Worm (Caenorhabditis elegans) whole organism, L3 larva: ENCODE measurements around the gene F13H8.8.

Experiments used
- R02D3.7 ChIP-seq: fragments of 150-350 bp; optimal IDR thresholded peaks from 2 replicates; lab custom pipeline; 2014; ENCODE audit warnings: missing biosample characterization, missing genetic modification characterization
- ZK546.5 ChIP-seq: sonication (generic microtip); optimal IDR thresholded peaks from 2 replicates; lab custom pipeline; 2017; ENCODE audit warnings: missing biosample characterization, missing genetic modification characterization
- ceh-16 ChIP-seq: sonication (generic microtip); optimal IDR thresholded peaks from 2 replicates; lab custom pipeline; 2017; ENCODE audit warnings: missing biosample characterization, missing genetic modification characterization
- ceh-28 ChIP-seq: fragments of 150-350 bp; optimal IDR thresholded peaks from 2 replicates; lab custom pipeline; 2014; ENCODE audit warnings: missing biosample characterization, missing genetic modification reagents, missing genetic modification characterization
- ceh-82 ChIP-seq: fragments of 150-350 bp; optimal IDR thresholded peaks from 2 replicates; lab custom pipeline; 2014; ENCODE audit warnings: missing biosample characterization, missing genetic modification characterization
- daf-12 ChIP-seq: fragments of 150-350 bp; optimal IDR thresholded peaks from 2 replicates; lab custom pipeline; 2014; ENCODE audit warnings: missing biosample characterization, missing genetic modification reagents, missing genetic modification characterization
- egl-27 ChIP-seq: sonication (generic microtip); optimal IDR thresholded peaks from 4 replicates; lab custom pipeline; 2017; ENCODE audit warnings: missing biosample characterization, missing genetic modification reagents, missing genetic modification characterization
- elt-1 ChIP-seq: fragments of 150-350 bp; optimal IDR thresholded peaks from 2 replicates; lab custom pipeline; 2014; ENCODE audit warnings: missing biosample characterization, missing genetic modification characterization
- elt-3 ChIP-seq, 3 experiments: fragments of 150-350 bp in 1 of 3; sonication (generic microtip) in 2 of 3; optimal IDR thresholded peaks; 2 replicates in 2 of 3; 4 replicates in 1 of 3; lab custom pipeline; 2014 to 2017; ENCODE audit warnings: missing biosample characterization in 3 of 3, missing genetic modification characterization in 3 of 3
- eor-1 ChIP-seq, 2 experiments: fragments of 150-350 bp; optimal IDR thresholded peaks; 2 replicates each; lab custom pipeline; 2014 to 2018; ENCODE audit warnings: missing biosample characterization in 2 of 2, missing genetic modification characterization in 2 of 2
- fkh-10 ChIP-seq: sonication (generic microtip); optimal IDR thresholded peaks from 2 replicates; lab custom pipeline; 2017; ENCODE audit warnings: missing biosample characterization, missing genetic modification reagents, missing genetic modification characterization
- fos-1 ChIP-seq: fragments of 150-350 bp; optimal IDR thresholded peaks from 2 replicates; lab custom pipeline; 2014; ENCODE audit warnings: missing biosample characterization, missing genetic modification characterization
- hmg-11 ChIP-seq: sonication (generic microtip); optimal IDR thresholded peaks from 2 replicates; lab custom pipeline; 2016; ENCODE audit warnings: missing genetic modification characterization, missing compliant biosample characterization
- lin-15B ChIP-seq: fragments of 150-350 bp; optimal IDR thresholded peaks from 2 replicates; lab custom pipeline; 2014; ENCODE audit warnings: missing biosample characterization, missing genetic modification characterization
- lin-39 ChIP-seq: fragments of 150-350 bp; optimal IDR thresholded peaks from 2 replicates; lab custom pipeline; 2018; ENCODE audit warnings: missing biosample characterization, missing genetic modification reagents, missing genetic modification characterization
- lsy-12 ChIP-seq: sonication (generic microtip); optimal IDR thresholded peaks from 2 replicates; lab custom pipeline; 2016; ENCODE audit warnings: mild to moderate bottlenecking, missing genetic modification characterization, missing compliant biosample characterization
- mdl-1 ChIP-seq: fragments of 150-350 bp; optimal IDR thresholded peaks from 2 replicates; lab custom pipeline; 2014; ENCODE audit warnings: missing biosample characterization, missing genetic modification characterization
- mml-1 ChIP-seq: fragments of 150-350 bp; sonication (generic microtip); optimal IDR thresholded peaks from 3 replicates; lab custom pipeline; 2014; ENCODE audit warnings: missing biosample characterization, missing genetic modification characterization
- nhr-11 ChIP-seq: fragments of 150-350 bp; optimal IDR thresholded peaks from 2 replicates; lab custom pipeline; 2014; ENCODE audit warnings: missing biosample characterization, missing genetic modification characterization
- nhr-12 ChIP-seq: fragments of 150-350 bp; optimal IDR thresholded peaks from 2 replicates; lab custom pipeline; 2014; ENCODE audit warnings: missing biosample characterization, missing genetic modification characterization
- nhr-237 ChIP-seq: fragments of 150-350 bp; optimal IDR thresholded peaks from 2 replicates; lab custom pipeline; 2014; ENCODE audit warnings: missing biosample characterization, missing genetic modification characterization
- nhr-25 ChIP-seq: sonication (generic microtip); optimal IDR thresholded peaks from 2 replicates; lab custom pipeline; 2017; ENCODE audit warnings: missing biosample characterization, missing genetic modification characterization
- nhr-28 ChIP-seq: fragments of 150-350 bp; optimal IDR thresholded peaks from 2 replicates; lab custom pipeline; 2014; ENCODE audit warnings: missing biosample characterization, missing genetic modification characterization
- nhr-43 ChIP-seq: sonication (generic microtip); optimal IDR thresholded peaks from 2 replicates; lab custom pipeline; 2016; ENCODE audit warnings: mild to moderate bottlenecking, missing genetic modification characterization, missing compliant biosample characterization; ENCODE audit not compliant: poor library complexity, severe bottlenecking
- nhr-76 ChIP-seq: fragments of 150-350 bp; sonication (generic microtip); optimal IDR thresholded peaks from 5 replicates; lab custom pipeline; 2014; ENCODE audit warnings: missing biosample characterization, missing genetic modification characterization
- nhr-77 ChIP-seq: fragments of 150-350 bp; optimal IDR thresholded peaks from 2 replicates; lab custom pipeline; 2014; ENCODE audit warnings: missing biosample characterization, missing genetic modification characterization
- pha-4 ChIP-seq: fragments of 150-350 bp; optimal IDR thresholded peaks from 2 replicates; lab custom pipeline; 2014; ENCODE audit warnings: missing biosample characterization, missing genetic modification reagents, missing genetic modification characterization
- pqm-1 ChIP-seq: fragments of 150-350 bp; optimal IDR thresholded peaks from 2 replicates; lab custom pipeline; 2017; ENCODE audit warnings: missing biosample characterization, missing genetic modification characterization, inconsistent platforms
- snpc-4 ChIP-seq: fragments of 150-350 bp; optimal IDR thresholded peaks from 2 replicates; lab custom pipeline; 2014; ENCODE audit warnings: missing biosample characterization, missing genetic modification characterization
- unc-62 ChIP-seq: fragments of 150-350 bp; sonication (generic microtip); optimal IDR thresholded peaks from 4 replicates; lab custom pipeline; 2014; ENCODE audit warnings: missing biosample characterization, missing genetic modification reagents, missing genetic modification characterization
- zag-1 ChIP-seq: fragments of 150-350 bp; optimal IDR thresholded peaks from 2 replicates; lab custom pipeline; 2014; ENCODE audit warnings: missing biosample characterization, missing genetic modification characterization
- ztf-11 ChIP-seq: fragments of 150-350 bp; optimal IDR thresholded peaks from 2 replicates; lab custom pipeline; 2014; ENCODE audit warnings: missing biosample characterization, missing genetic modification characterization
- ztf-4 ChIP-seq: fragments of 150-350 bp; optimal IDR thresholded peaks from 2 replicates; lab custom pipeline; 2014; ENCODE audit warnings: missing biosample characterization, missing genetic modification characterization

The F13H8.8 gene

ce11 chrII:6226995-6227394 is 40.9 kb downstream of the F13H8.8 start, which contains the start of gene srsy-2:
TSS of gene srsy-2 (minus strand) at chrII:6227095.
- TF ChIP-seq nhr-43 (tag; lab: Kevin White, UChicago) (no peak), fkh-10 (GFP tag; lab: Kevin White, UChicago) (no peak), mdl-1 (tag; lab: Kevin White, UChicago) (no peak), ceh-28 (no peak), elt-1 (tag; lab: Kevin White, UChicago) (no peak), nhr-12 (no peak), fos-1 (tag; lab: Kevin White, UChicago) (no peak), lin-15B (tag; lab: Kevin White, UChicago) (no peak), unc-62 (GFP tag; lab: Kevin White, UChicago) (no peak)
- TF ChIP-seq, all 47 proteins: peak for 0

DNA sequence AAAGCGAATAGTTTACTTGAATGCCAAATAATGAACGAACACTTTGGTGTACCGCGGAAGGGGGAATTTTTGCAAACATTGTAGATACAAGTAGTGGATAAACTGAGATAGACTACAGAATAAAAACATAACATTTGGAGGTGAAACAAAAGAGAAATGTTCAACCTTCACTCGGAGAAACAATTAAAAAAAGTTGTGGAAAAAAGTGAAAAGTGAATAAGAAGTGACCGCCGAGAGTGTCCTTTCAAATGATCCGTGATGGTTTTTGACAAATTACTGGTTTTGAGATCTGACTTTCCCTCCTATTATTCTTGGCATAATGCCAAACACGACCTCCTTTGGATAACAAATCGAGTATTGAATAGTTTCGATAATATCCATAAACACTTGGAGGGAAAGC is 44.1 kb downstream of the F13H8.8 start:
- TF ChIP-seq R02D3.7 (tag; lab: Kevin White, UChicago) (no peak), mml-1 (no peak), ceh-16 (tag; lab: Kevin White, UChicago) (no peak), egl-27 (tag; lab: Kevin White, UChicago) (no peak), ZK546.5 (tag; lab: Kevin White, UChicago) (no peak)

ce11 chrII:6222558-6222957 is 45.3 kb downstream of the F13H8.8 start, which contains the start of gene C30B5.6:
TSS of gene C30B5.6 (minus strand) at chrII:6222658.
- TF ChIP-seq nhr-28 (tag; lab: Kevin White, UChicago) (no peak), ztf-11 (no peak), eor-1 (tag; optimal IDR thresholded peaks at IDR 0.05; lab: Kevin White, UChicago) (no peak), elt-3 (tag; optimal IDR thresholded peaks at IDR 0.05; lab: Kevin White, UChicago) (no peak), nhr-11 (no peak), ceh-28 (no peak), ceh-82 (tag; lab: Kevin White, UChicago) (no peak), nhr-237 (no peak), elt-1 (tag; lab: Kevin White, UChicago) (no peak), mdl-1 (tag; lab: Kevin White, UChicago) (no peak), R02D3.7 (tag; lab: Kevin White, UChicago) (no peak), ceh-16 (tag; lab: Kevin White, UChicago) (no peak), pha-4 (tag; lab: Kevin White, UChicago) (no peak), nhr-77 (tag; lab: Kevin White, UChicago) (no peak), mml-1 (no peak), hmg-11 (no peak), lsy-12 (no peak), snpc-4 (tag; lab: Kevin White, UChicago) (no peak), nhr-43 (tag; lab: Kevin White, UChicago) (no peak), nhr-76 (tag; lab: Kevin White, UChicago) (no peak)

- TF ChIP-seq mml-1: no peak
- no peak for TF ChIP-seq fkh-10 (GFP tag; lab: Kevin White, UChicago)
- no peak for TF ChIP-seq nhr-237
- no peak for TF ChIP-seq unc-62 (GFP tag; lab: Kevin White, UChicago)
- no peak for TF ChIP-seq ZK546.5 (tag; lab: Kevin White, UChicago)
- no peak for TF ChIP-seq daf-12 (tag; lab: Kevin White, UChicago)
- TF ChIP-seq pha-4 (tag; lab: Kevin White, UChicago): no peak
- no peak for TF ChIP-seq egl-27 (tag; lab: Kevin White, UChicago)
- no peak for TF ChIP-seq nhr-25 (tag; lab: Kevin White, UChicago)
- TF ChIP-seq ztf-11: no peak
- no peak for TF ChIP-seq eor-1 (tag; optimal IDR thresholded peaks at IDR 0.05; lab: Kevin White, UChicago)
- no peak for TF ChIP-seq lin-39 (tag; lab: Kevin White, UChicago)
- TF ChIP-seq nhr-43 (tag; lab: Kevin White, UChicago): no peak
- no peak for TF ChIP-seq zag-1 (tag; lab: Kevin White, UChicago)
- TF ChIP-seq pqm-1 (tag; lab: Kevin White, UChicago): no peak
- TF ChIP-seq nhr-77 (tag; lab: Kevin White, UChicago): no peak
- no peak for TF ChIP-seq nhr-28 (tag; lab: Kevin White, UChicago)
Measured at ce11 chrII:6221470-6221869, 46.4 kb downstream of the F13H8.8 start.

- no peak for TF ChIP-seq ZK546.5 (tag; lab: Kevin White, UChicago)
- no peak for TF ChIP-seq ztf-4 (tag; lab: Kevin White, UChicago)
Measured at ce11 chrII:6219346-6219745, 48.5 kb downstream of the F13H8.8 start, which contains the start of gene mks-2. TSS of gene mks-2 (minus strand) at chrII:6219446.
